Fruit fly (Drosophila melanogaster) whole organism, prepupa: Measurements from ENCODE around the gene CG12951.

Source experiments
- Blimp-1 ChIP-seq: fragments of 200-800 bp; sonication (Bioruptor generic); optimal IDR thresholded peaks from 3 replicates; lab custom pipeline; 2017; ENCODE audit warnings: missing biosample characterization, missing genetic modification characterization, mild to moderate bottlenecking, moderate library complexity, missing genetic modification reagents
- CG10631 ChIP-seq: fragments of 200-800 bp; sonication (Bioruptor generic); optimal IDR thresholded peaks from 2 replicates; lab custom pipeline; 2016; ENCODE audit warnings: missing biosample characterization, missing genetic modification characterization
- CG10669 ChIP-seq: fragments of 200-800 bp; sonication (Bioruptor generic); optimal IDR thresholded peaks from 3 replicates; lab custom pipeline; 2018; ENCODE audit warnings: missing biosample characterization, mild to moderate bottlenecking, missing genetic modification characterization, moderate library complexity
- CG11294 ChIP-seq: fragments of 200-800 bp; sonication (Bioruptor generic); IDR thresholded peaks from 2 replicates; pipeline ENCODE4 v1.3.6; 2022; ENCODE audit warnings: missing biosample characterization, missing genetic modification characterization
- CG11762 ChIP-seq: fragments of 200-800 bp; sonication (Bioruptor generic); optimal IDR thresholded peaks from 3 replicates; lab custom pipeline; 2016; ENCODE audit warnings: missing biosample characterization, missing genetic modification characterization; ENCODE audit not compliant: insufficient read depth
- CG11902 ChIP-seq: fragments of 200-800 bp; sonication (Bioruptor generic); optimal IDR thresholded peaks from 3 replicates; lab custom pipeline; 2016; ENCODE audit warnings: missing biosample characterization, missing genetic modification characterization
- CG1621 ChIP-seq: fragments of 200-800 bp; sonication (Bioruptor generic); optimal IDR thresholded peaks from 3 replicates; lab custom pipeline; 2018; ENCODE audit warnings: missing biosample characterization, mild to moderate bottlenecking, missing genetic modification characterization
- CG16779 ChIP-seq: fragments of 200-800 bp; sonication (Bioruptor generic); optimal IDR thresholded peaks from 3 replicates; lab custom pipeline; 2017; ENCODE audit warnings: missing biosample characterization, mild to moderate bottlenecking, missing genetic modification characterization
- CG3032 ChIP-seq: fragments of 200-800 bp; optimal IDR thresholded peaks from 2 replicates; lab custom pipeline; 2019; ENCODE audit warnings: missing biosample characterization, mild to moderate bottlenecking, missing genetic modification characterization, moderate library complexity
- CG32006 ChIP-seq: fragments of 200-800 bp; sonication (Bioruptor generic); optimal IDR thresholded peaks from 3 replicates; lab custom pipeline; 2017; ENCODE audit warnings: missing biosample characterization, mild to moderate bottlenecking, missing genetic modification characterization
- CG3919 ChIP-seq: fragments of 200-800 bp; sonication (Bioruptor generic); optimal IDR thresholded peaks from 3 replicates; lab custom pipeline; 2016; ENCODE audit warnings: missing biosample characterization, missing genetic modification characterization
- CG6163 ChIP-seq: fragments of 200-800 bp; sonication (Bioruptor generic); IDR thresholded peaks from 3 replicates; pipeline ENCODE4 v1.3.6; 2022; ENCODE audit warnings: missing biosample characterization, missing genetic modification characterization
- CG6276 ChIP-seq: fragments of 200-800 bp; sonication (Bioruptor generic); optimal IDR thresholded peaks from 2 replicates; lab custom pipeline; 2017; ENCODE audit warnings: missing biosample characterization, mild to moderate bottlenecking, missing genetic modification characterization
- CG6808 ChIP-seq: fragments of 200-800 bp; sonication (Bioruptor generic); optimal IDR thresholded peaks from 3 replicates; lab custom pipeline; 2017; ENCODE audit warnings: missing biosample characterization, missing genetic modification characterization, mild to moderate bottlenecking, moderate library complexity, missing genetic modification reagents
- CG7368 ChIP-seq: fragments of 200-800 bp; sonication (Bioruptor generic); optimal IDR thresholded peaks from 3 replicates; lab custom pipeline; 2016; ENCODE audit warnings: missing biosample characterization, missing genetic modification characterization
- CG8119 ChIP-seq: fragments of 200-800 bp; sonication (Bioruptor generic); IDR thresholded peaks from 3 replicates; pipeline ENCODE4 v1.3.6; 2022; ENCODE audit warnings: missing biosample characterization, missing genetic modification characterization
- CG9139 ChIP-seq: fragments of 200-800 bp; sonication (Bioruptor generic); optimal IDR thresholded peaks from 3 replicates; lab custom pipeline; 2017; ENCODE audit warnings: missing biosample characterization, mild to moderate bottlenecking, missing genetic modification characterization
- Eip75B ChIP-seq: fragments of 200-800 bp; sonication (Bioruptor generic); optimal IDR thresholded peaks from 3 replicates; lab custom pipeline; 2016; ENCODE audit warnings: missing biosample characterization, missing genetic modification characterization
- Eip78C ChIP-seq: fragments of 200-800 bp; sonication (Bioruptor generic); peaks from one replicate; lab custom pipeline; 2016; ENCODE audit warnings: missing biosample characterization, missing genetic modification characterization
- Eip93F ChIP-seq: fragments of 200-800 bp; sonication (Bioruptor generic); optimal IDR thresholded peaks from 2 replicates; lab custom pipeline; 2016; ENCODE audit warnings: missing biosample characterization, mild to moderate bottlenecking, missing genetic modification characterization
- Ets96B ChIP-seq: fragments of 200-800 bp; optimal IDR thresholded peaks from 2 replicates; lab custom pipeline; 2019; ENCODE audit warnings: missing biosample characterization, mild to moderate bottlenecking, missing genetic modification characterization, moderate library complexity
- Gug ChIP-seq: fragments of 200-800 bp; sonication (Bioruptor generic); IDR thresholded peaks from 2 replicates; pipeline ENCODE4 v1.3.6; 2022; ENCODE audit warnings: missing biosample characterization, missing genetic modification characterization
- Hr38 ChIP-seq: sonication (Bioruptor generic); optimal IDR thresholded peaks from 2 replicates; lab custom pipeline; 2016; ENCODE audit warnings: missing biosample characterization, missing genetic modification characterization
- Hr39 ChIP-seq: fragments of 200-800 bp; sonication (Bioruptor generic); optimal IDR thresholded peaks from 2 replicates; lab custom pipeline; 2016; ENCODE audit warnings: missing biosample characterization, missing genetic modification characterization
- Hr4 ChIP-seq: fragments of 200-800 bp; sonication (Bioruptor generic); optimal IDR thresholded peaks from 3 replicates; lab custom pipeline; 2016; ENCODE audit warnings: missing biosample characterization, missing genetic modification characterization
- Lpt ChIP-seq: fragments of 200-800 bp; sonication (Bioruptor generic); optimal IDR thresholded peaks from 3 replicates; lab custom pipeline; 2016; ENCODE audit warnings: missing biosample characterization, missing genetic modification characterization
- Met ChIP-seq: fragments of 200-800 bp; sonication (Bioruptor generic); optimal IDR thresholded peaks from 3 replicates; lab custom pipeline; 2016; ENCODE audit warnings: missing biosample characterization, missing genetic modification characterization
- OdsH ChIP-seq: fragments of 200-800 bp; sonication (Bioruptor generic); optimal IDR thresholded peaks from 3 replicates; lab custom pipeline; 2016; ENCODE audit warnings: missing biosample characterization, missing genetic modification characterization
- Smox ChIP-seq: fragments of 200-800 bp; sonication (Bioruptor generic); optimal IDR thresholded peaks from 3 replicates; lab custom pipeline; 2016; ENCODE audit warnings: missing biosample characterization, missing genetic modification characterization
- Sox102F ChIP-seq: fragments of 200-800 bp; sonication (Bioruptor generic); optimal IDR thresholded peaks from 2 replicates; lab custom pipeline; 2016; ENCODE audit warnings: missing biosample characterization, mild to moderate bottlenecking, missing genetic modification characterization
- Sox14 ChIP-seq: fragments of 200-800 bp; sonication (Bioruptor generic); optimal IDR thresholded peaks from 3 replicates; lab custom pipeline; 2016; ENCODE audit warnings: missing biosample characterization, missing genetic modification characterization
- achi ChIP-seq: fragments of 200-800 bp; sonication (Bioruptor generic); optimal IDR thresholded peaks from 3 replicates; lab custom pipeline; 2016; ENCODE audit warnings: missing biosample characterization, missing genetic modification characterization
- acj6 ChIP-seq: fragments of 200-800 bp; sonication (Bioruptor generic); optimal IDR thresholded peaks from 3 replicates; lab custom pipeline; 2016; ENCODE audit warnings: missing biosample characterization, missing genetic modification characterization
- cyc ChIP-seq: fragments of 200-800 bp; sonication (Bioruptor generic); optimal IDR thresholded peaks from 3 replicates; lab custom pipeline; 2016; ENCODE audit warnings: missing biosample characterization, missing genetic modification characterization
- dac ChIP-seq: fragments of 200-800 bp; sonication (Bioruptor generic); optimal IDR thresholded peaks from 2 replicates; lab custom pipeline; 2017; ENCODE audit warnings: missing biosample characterization, mild to moderate bottlenecking, missing genetic modification characterization
- dsx ChIP-seq: fragments of 200-800 bp; optimal IDR thresholded peaks from 3 replicates; lab custom pipeline; 2019; ENCODE audit warnings: missing biosample characterization, mild to moderate bottlenecking, missing genetic modification characterization, moderate library complexity; ENCODE audit not compliant: poor library complexity, severe bottlenecking
- eg ChIP-seq: fragments of 200-800 bp; sonication (Bioruptor generic); IDR thresholded peaks from 3 replicates; pipeline ENCODE4 v1.3.6; 2022; ENCODE audit warnings: missing biosample characterization, missing genetic modification characterization
- fd85E ChIP-seq: fragments of 200-800 bp; sonication (Bioruptor generic); optimal IDR thresholded peaks from 3 replicates; lab custom pipeline; 2016; ENCODE audit warnings: missing biosample characterization, missing genetic modification characterization
- fkh ChIP-seq: fragments of 200-800 bp; sonication (Bioruptor generic); optimal IDR thresholded peaks from 3 replicates; lab custom pipeline; 2017; ENCODE audit warnings: missing biosample characterization, mild to moderate bottlenecking, missing genetic modification characterization, moderate library complexity
- lz ChIP-seq: fragments of 200-800 bp; sonication (Bioruptor generic); optimal IDR thresholded peaks from 3 replicates; lab custom pipeline; 2016; ENCODE audit warnings: missing biosample characterization, missing genetic modification characterization
- pdm3 ChIP-seq: fragments of 200-800 bp; sonication (Bioruptor generic); optimal IDR thresholded peaks from 3 replicates; lab custom pipeline; 2016; ENCODE audit warnings: missing biosample characterization, missing genetic modification characterization
- salr ChIP-seq, 2 experiments: fragments of 200-800 bp; sonication (Bioruptor generic); optimal IDR thresholded peaks; 3 replicates each; lab custom pipeline; 2016 to 2018; ENCODE audit warnings: missing biosample characterization in 2 of 2, missing genetic modification characterization in 2 of 2, mild to moderate bottlenecking in 1 of 2
- ss ChIP-seq, 2 experiments: fragments of 200-800 bp; sonication (Bioruptor generic); optimal IDR thresholded peaks; 2 replicates in 1 of 2; 3 replicates in 1 of 2; lab custom pipeline; 2017 to 2018; ENCODE audit warnings: mild to moderate bottlenecking in 2 of 2, missing biosample characterization in 2 of 2, missing genetic modification characterization in 2 of 2, moderate library complexity in 1 of 2
- svp ChIP-seq: fragments of 200-800 bp; sonication (Bioruptor generic); peaks from one replicate; lab custom pipeline; 2016; ENCODE audit warnings: missing biosample characterization, missing genetic modification characterization
- topi ChIP-seq: fragments of 200-800 bp; sonication (Bioruptor generic); optimal IDR thresholded peaks from 3 replicates; lab custom pipeline; 2016; ENCODE audit warnings: missing biosample characterization, missing genetic modification characterization
- vri ChIP-seq: fragments of 200-800 bp; sonication (Bioruptor generic); optimal IDR thresholded peaks from 3 replicates; lab custom pipeline; 2016; ENCODE audit warnings: missing biosample characterization, mild to moderate bottlenecking, missing genetic modification characterization

CG12951 gene

DNA sequence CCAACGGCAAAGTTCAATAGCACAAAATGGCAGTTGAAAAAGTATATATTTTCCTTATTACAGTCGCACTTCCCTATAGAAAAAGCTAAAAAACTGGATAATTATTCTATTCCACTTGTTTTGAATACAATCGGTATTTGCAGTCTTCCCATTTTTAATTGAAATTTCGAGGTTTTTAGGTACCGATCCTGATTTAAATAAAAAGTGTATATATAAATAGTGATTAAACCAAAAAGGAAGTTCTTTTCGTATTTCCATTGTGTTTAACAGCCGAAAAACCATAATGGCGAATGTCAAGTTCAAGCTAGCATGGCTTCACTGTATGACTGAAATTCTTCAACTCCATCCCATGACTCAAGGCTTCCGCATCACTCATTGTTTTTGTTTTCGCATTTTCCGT lies 16.4 kb upstream of the CG12951 start (continued):
- peak; percentile 16 for TF ChIP-seq Eip93F (GFP tag; lab: Kevin White, UChicago)
- TF ChIP-seq Hr39 (GFP tag; lab: Kevin White, UChicago), result peak; percentile 55
- peak; percentile 50 for TF ChIP-seq OdsH (GFP tag; lab: Kevin White, UChicago)
- TF ChIP-seq CG8119 (GFP tag; lab: Robert Waterston, UW), result peak; percentile 35; the same call in 1 of the 3 replicates
- peak; percentile 57 for TF ChIP-seq CG32006 (GFP tag; lab: Kevin White, UChicago)
- TF ChIP-seq Blimp-1 (GFP tag; lab: Kevin White, UChicago), result no peak
- no peak for TF ChIP-seq Lpt

dm6 chr3R:9345904-9346303 lies 15.8 kb upstream of the CG12951 start:
- TF ChIP-seq Sox14, result peak; percentile 15
- TF ChIP-seq Met (GFP tag; lab: Kevin White, UChicago), result no peak
- peak; percentile 32; the same call in 1 of the 3 replicates for TF ChIP-seq CG8119 (GFP tag; lab: Robert Waterston, UW)
- TF ChIP-seq topi, result no peak
- 0 out of 3 replicates have a peak, but pooled peaks have one; percentile 26 for TF ChIP-seq eg (GFP tag; lab: Robert Waterston, UW)
- no peak for TF ChIP-seq CG6808 (GFP tag; lab: Kevin White, UChicago)
- peak; percentile 96 for TF ChIP-seq Blimp-1 (GFP tag; lab: Kevin White, UChicago)
- no peak for TF ChIP-seq Smox (GFP tag; lab: Kevin White, UChicago)
- TF ChIP-seq dac (GFP tag; lab: Kevin White, UChicago), result peak; percentile 2
- TF ChIP-seq lz (GFP tag; lab: Kevin White, UChicago), result no peak
- TF ChIP-seq Eip75B (GFP tag; lab: Kevin White, UChicago), result no peak
- peak; percentile 58; the same call in 2 of the 3 replicates for TF ChIP-seq CG6163 (GFP tag; lab: Robert Waterston, UW)
- TF ChIP-seq, all 60 proteins: peak for 6

DNA sequence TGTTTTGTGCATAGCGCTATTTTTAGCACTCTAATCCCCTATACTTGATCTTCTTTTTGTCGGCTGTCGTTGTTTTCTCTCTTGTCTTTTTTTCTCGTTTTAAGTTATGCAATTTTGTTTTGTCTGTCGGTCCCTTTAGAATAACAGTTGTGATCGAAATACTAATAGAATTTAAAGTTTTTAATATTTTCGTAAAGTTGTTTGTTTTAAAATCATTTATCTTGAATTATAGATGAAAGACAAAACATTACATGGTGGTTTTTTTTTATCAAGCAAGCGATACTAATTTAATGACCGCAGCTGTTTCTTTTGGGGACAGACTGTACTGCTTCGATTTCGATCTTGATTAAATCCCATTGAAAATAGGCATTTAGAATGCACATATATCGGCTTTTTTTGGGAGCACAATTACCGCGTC lies 14.7 kb upstream of the CG12951 start:
- TF ChIP-seq salr (GFP tag; optimal IDR thresholded peaks at IDR 0.05; lab: Kevin White, UChicago) (peak in 1 of 2 experiments; percentile 39), CG8119 (GFP tag; lab: Robert Waterston, UW) (no peak; the same call in 2 of the 3 replicates), Ets96B (tag; lab: Kevin White, UChicago) (no peak), CG6276 (GFP tag; lab: Kevin White, UChicago) (peak; percentile 44), dsx (GFP tag; lab: Kevin White, UChicago) (no peak), Eip78C (peak; percentile 85), cyc (no peak), CG10631 (no peak), achi (GFP tag; lab: Kevin White, UChicago) (peak; percentile 37), vri (GFP tag; lab: Kevin White, UChicago) (peak; percentile 1), Sox102F (peak; percentile 20), eg (GFP tag; lab: Robert Waterston, UW) (peak; percentile 69), CG1621 (tag; lab: Kevin White, UChicago) (no peak), Lpt (no peak), topi (peak; percentile 30), CG7368 (GFP tag; lab: Kevin White, UChicago) (no peak), CG9139 (GFP tag; lab: Kevin White, UChicago) (no peak), Eip75B (GFP tag; lab: Kevin White, UChicago) (no peak), CG3919 (no peak), Sox14 (no peak), CG11902 (no peak), OdsH (GFP tag; lab: Kevin White, UChicago) (peak; percentile 35), fkh (GFP tag; lab: Kevin White, UChicago) (no peak), Met (GFP tag; lab: Kevin White, UChicago) (peak; percentile 33), Smox (GFP tag; lab: Kevin White, UChicago) (peak; percentile 37), fd85E (GFP tag; lab: Kevin White, UChicago) (no peak), CG11762 (GFP tag; lab: Kevin White, UChicago) (no peak), svp (GFP tag; lab: Kevin White, UChicago) (peak; percentile 77), CG3032 (tag; lab: Kevin White, UChicago) (no peak), CG11294 (no peak), CG16779 (tag; lab: Kevin White, UChicago) (no peak), CG10669 (GFP tag; lab: Kevin White, UChicago) (no peak), Gug (GFP tag; lab: Robert Waterston, UW) (0 out of 2 replicates have a peak, but pooled peaks have one; percentile 34), pdm3 (GFP tag; lab: Kevin White, UChicago) (peak; percentile 38), ss (GFP tag; optimal IDR thresholded peaks at IDR 0.05; lab: Kevin White, UChicago) (no peak), acj6 (GFP tag; lab: Kevin White, UChicago) (peak; percentile 25), Hr4 (GFP tag; lab: Kevin White, UChicago) (peak; percentile 57), Hr38 (GFP tag; lab: Kevin White, UChicago) (no peak)
